Worm (Caenorhabditis elegans) whole organism, midembryonic: Measurements from ENCODE around the gene ivph-3.

ENCODE experiments used
- cog-1 ChIP-seq: sonication (generic microtip); optimal IDR thresholded peaks from 2 replicates; lab custom pipeline; 2016; ENCODE audit warnings: missing genetic modification characterization, missing compliant biosample characterization
- flt-1 ChIP-seq: fragments of 200-800 bp; sonication (Bioruptor generic); IDR thresholded peaks from 2 replicates; pipeline ENCODE4 v1.3.6; 2022; ENCODE audit warnings: missing genetic modification characterization, missing compliant biosample characterization
- ref-1 ChIP-seq: fragments of 200-800 bp; sonication (Bioruptor generic); conservative IDR thresholded peaks from 2 replicates; pipeline ENCODE4 v1.3.6; 2022; ENCODE audit warnings: missing genetic modification reagents, missing genetic modification characterization, missing compliant biosample characterization
- ztf-23 ChIP-seq: fragments of 200-800 bp; sonication (Bioruptor generic); IDR thresholded peaks from 2 replicates; pipeline ENCODE4 v1.3.6; 2022; ENCODE audit warnings: missing genetic modification reagents, missing genetic modification characterization, missing compliant biosample characterization
- ztf-29 ChIP-seq: fragments of 200-800 bp; sonication (Bioruptor generic); IDR thresholded peaks from 2 replicates; pipeline ENCODE4 v1.3.6; 2022; ENCODE audit warnings: missing genetic modification reagents, missing genetic modification characterization, missing compliant biosample characterization

- TF ChIP-seq ref-1 (GFP tag; lab: Robert Waterston, UW) (no peak), flt-1 (GFP tag; lab: Robert Waterston, UW) (no peak), cog-1 (no peak), ztf-29 (GFP tag; lab: Robert Waterston, UW) (no peak), ztf-23 (GFP tag; lab: Robert Waterston, UW) (no peak)
Measured at ce11 chrIV:3008828-3009227, 44.7 kb upstream of the ivph-3 start, which contains the start of gene Y54G2A.73.
